Fruit fly (Drosophila melanogaster) whole organism, embryonic: ENCODE results near the gene Charon.

Experiments used
- ATbp ChIP-seq: fragments of 200-800 bp; sonication (Bioruptor generic); optimal IDR thresholded peaks from 2 replicates; lab custom pipeline; 2017; ENCODE audit warnings: missing biosample characterization, mild to moderate bottlenecking, missing genetic modification characterization, missing genetic modification reagents
- Abd-B ChIP-seq: fragments of 200-800 bp; sonication (Bioruptor generic); optimal IDR thresholded peaks from 2 replicates; lab custom pipeline; 2018; ENCODE audit warnings: missing biosample characterization, mild to moderate bottlenecking, missing genetic modification characterization, moderate library complexity
- Antp ChIP-seq: fragments of 200-800 bp; sonication (Bioruptor generic); optimal IDR thresholded peaks from 3 replicates; lab custom pipeline; 2016; ENCODE audit warnings: missing biosample characterization, missing genetic modification characterization
- CG10979 ChIP-seq: fragments of 200-800 bp; sonication (Bioruptor generic); optimal IDR thresholded peaks from 2 replicates; lab custom pipeline; 2018; ENCODE audit warnings: missing biosample characterization, mild to moderate bottlenecking, missing genetic modification characterization, moderate library complexity
- CG11456 ChIP-seq: fragments of 200-800 bp; sonication (Bioruptor generic); IDR thresholded peaks from 3 replicates; pipeline ENCODE4 v1.3.6; 2022; ENCODE audit warnings: missing biosample characterization, missing genetic modification characterization
- CG11504 ChIP-seq: fragments of 200-800 bp; sonication (Bioruptor generic); optimal IDR thresholded peaks from 3 replicates; lab custom pipeline; 2019; ENCODE audit warnings: missing biosample characterization, mild to moderate bottlenecking, missing genetic modification characterization, moderate library complexity
- CG12219 ChIP-seq: fragments of 200-800 bp; sonication (Bioruptor generic); optimal IDR thresholded peaks from 3 replicates; lab custom pipeline; 2018; ENCODE audit warnings: missing biosample characterization, mild to moderate bottlenecking, missing genetic modification characterization
- CG13424 ChIP-seq: fragments of 200-800 bp; sonication (Bioruptor generic); optimal IDR thresholded peaks from 2 replicates; lab custom pipeline; 2019; ENCODE audit warnings: missing biosample characterization, mild to moderate bottlenecking, missing genetic modification characterization, moderate library complexity
- CG14860 ChIP-seq: fragments of 200-800 bp; sonication (Bioruptor generic); IDR thresholded peaks from 3 replicates; pipeline ENCODE4 v1.3.6; 2022; ENCODE audit warnings: missing biosample characterization, missing genetic modification characterization; ENCODE audit not compliant: partially characterized antibody
- CG17186 ChIP-seq: fragments of 200-800 bp; sonication (Bioruptor generic); optimal IDR thresholded peaks from 3 replicates; lab custom pipeline; 2017; ENCODE audit warnings: missing biosample characterization, missing genetic modification reagents, missing genetic modification characterization
- CG17829 ChIP-seq: fragments of 200-800 bp; optimal IDR thresholded peaks from 2 replicates; lab custom pipeline; 2019; ENCODE audit warnings: missing biosample characterization, mild to moderate bottlenecking, missing genetic modification characterization, moderate library complexity
- CG18262 ChIP-seq: fragments of 200-800 bp; optimal IDR thresholded peaks from 3 replicates; lab custom pipeline; 2019; ENCODE audit warnings: missing biosample characterization, mild to moderate bottlenecking, missing genetic modification characterization, moderate library complexity
- CG2202 ChIP-seq: fragments of 200-800 bp; sonication (Bioruptor generic); optimal IDR thresholded peaks from 2 replicates; lab custom pipeline; 2018; ENCODE audit warnings: missing biosample characterization, mild to moderate bottlenecking, missing genetic modification characterization
- CG2712 ChIP-seq: fragments of 200-800 bp; optimal IDR thresholded peaks from 3 replicates; lab custom pipeline; 2019; ENCODE audit warnings: missing biosample characterization, mild to moderate bottlenecking, missing genetic modification characterization, moderate library complexity
- CG2889 ChIP-seq: fragments of 200-800 bp; sonication (Bioruptor generic); IDR thresholded peaks from 3 replicates; pipeline ENCODE4 v1.3.6; 2022; ENCODE audit warnings: missing biosample characterization, missing genetic modification characterization
- CG4282 ChIP-seq: fragments of 200-800 bp; sonication (Bioruptor generic); optimal IDR thresholded peaks from 2 replicates; lab custom pipeline; 2016; ENCODE audit warnings: missing biosample characterization, missing genetic modification characterization
- CG4424 ChIP-seq: fragments of 200-800 bp; sonication (Bioruptor generic); optimal IDR thresholded peaks from 3 replicates; lab custom pipeline; 2016; ENCODE audit warnings: missing biosample characterization, missing genetic modification characterization
- CG4707 ChIP-seq: fragments of 200-800 bp; sonication (Bioruptor generic); optimal IDR thresholded peaks from 2 replicates; lab custom pipeline; 2018; ENCODE audit warnings: missing biosample characterization, mild to moderate bottlenecking, missing genetic modification characterization, moderate library complexity
- CG6175 ChIP-seq: fragments of 200-800 bp; sonication (Bioruptor generic); IDR thresholded peaks from 3 replicates; pipeline ENCODE4 v1.3.6; 2022; ENCODE audit warnings: missing biosample characterization, missing genetic modification characterization
- CG7271 ChIP-seq: fragments of 200-800 bp; sonication (Bioruptor generic); optimal IDR thresholded peaks from 2 replicates; lab custom pipeline; 2018; ENCODE audit warnings: missing biosample characterization, mild to moderate bottlenecking, missing genetic modification characterization, moderate library complexity
- CG7839 ChIP-seq: fragments of 200-800 bp; sonication (Bioruptor generic); optimal IDR thresholded peaks from 3 replicates; lab custom pipeline; 2018; ENCODE audit warnings: missing biosample characterization, mild to moderate bottlenecking, missing genetic modification characterization, moderate library complexity
- CG7928 ChIP-seq: fragments of 200-800 bp; sonication (Bioruptor generic); optimal IDR thresholded peaks from 2 replicates; lab custom pipeline; 2017; ENCODE audit warnings: missing biosample characterization, mild to moderate bottlenecking, missing genetic modification characterization
- CG8359 ChIP-seq: fragments of 200-800 bp; sonication (Bioruptor generic); optimal IDR thresholded peaks from 2 replicates; lab custom pipeline; 2017; ENCODE audit warnings: missing biosample characterization, mild to moderate bottlenecking, missing genetic modification characterization, borderline replicate concordance
- CG9215 ChIP-seq: fragments of 200-800 bp; sonication (Bioruptor generic); IDR thresholded peaks from 2 replicates; pipeline ENCODE4 v1.3.6; 2022; ENCODE audit warnings: missing biosample characterization, missing genetic modification characterization
- Deaf1 ChIP-seq: fragments of 200-800 bp; optimal IDR thresholded peaks from 3 replicates; lab custom pipeline; 2019; ENCODE audit warnings: missing biosample characterization, mild to moderate bottlenecking, missing genetic modification characterization, moderate library complexity
- Kr ChIP-seq: fragments of 200-800 bp; sonication (Bioruptor generic); optimal IDR thresholded peaks from 2 replicates; lab custom pipeline; 2017; ENCODE audit warnings: missing biosample characterization, mild to moderate bottlenecking, missing genetic modification characterization
- Nf-YA ChIP-seq: fragments of 200-800 bp; sonication (Bioruptor generic); IDR thresholded peaks from 2 replicates; pipeline ENCODE4 v1.3.6; 2022; ENCODE audit warnings: missing biosample characterization, missing genetic modification characterization
- Nf-YB ChIP-seq: fragments of 200-800 bp; sonication (Bioruptor generic); optimal IDR thresholded peaks from 3 replicates; lab custom pipeline; 2019; ENCODE audit warnings: missing biosample characterization, mild to moderate bottlenecking, missing genetic modification characterization, moderate library complexity
- Opbp ChIP-seq: fragments of 200-800 bp; sonication (Bioruptor generic); IDR thresholded peaks from 3 replicates; pipeline ENCODE4 v1.3.6; 2022; ENCODE audit warnings: missing biosample characterization, missing genetic modification characterization; ENCODE audit not compliant: partially characterized antibody
- Pdp1 ChIP-seq, 2 experiments: fragments of 200-800 bp; sonication (Bioruptor generic); optimal IDR thresholded peaks; 3 replicates each; lab custom pipeline; 2016; ENCODE audit warnings: missing biosample characterization in 2 of 2, missing genetic modification characterization in 2 of 2, mild to moderate bottlenecking in 1 of 2, moderate library complexity in 1 of 2
- Sry-δ ChIP-seq: fragments of 200-800 bp; sonication (Bioruptor generic); optimal IDR thresholded peaks from 2 replicates; lab custom pipeline; 2016; ENCODE audit warnings: missing biosample characterization, missing genetic modification characterization
- Vsx1 ChIP-seq: fragments of 200-800 bp; sonication (Bioruptor generic); optimal IDR thresholded peaks from 2 replicates; lab custom pipeline; 2017; ENCODE audit warnings: missing biosample characterization, mild to moderate bottlenecking, missing genetic modification characterization, missing genetic modification reagents
- Xrp1 ChIP-seq: fragments of 200-800 bp; sonication (Bioruptor generic); IDR thresholded peaks from 2 replicates; pipeline ENCODE4 v1.3.6; 2022; ENCODE audit warnings: missing biosample characterization, missing genetic modification characterization
- btn ChIP-seq: fragments of 200-800 bp; sonication (Bioruptor generic); optimal IDR thresholded peaks from 2 replicates; lab custom pipeline; 2016; ENCODE audit warnings: missing biosample characterization, missing genetic modification characterization
- caup ChIP-seq: fragments of 200-800 bp; sonication (Bioruptor generic); optimal IDR thresholded peaks from 3 replicates; lab custom pipeline; 2017; ENCODE audit warnings: missing biosample characterization, mild to moderate bottlenecking, missing genetic modification characterization, moderate library complexity; ENCODE audit not compliant: severe bottlenecking
- ci ChIP-seq: fragments of 200-800 bp; sonication (Bioruptor generic); IDR thresholded peaks from 3 replicates; pipeline ENCODE4 v1.3.6; 2022; ENCODE audit warnings: missing biosample characterization, missing genetic modification characterization
- dati ChIP-seq: fragments of 200-800 bp; sonication (Bioruptor generic); IDR thresholded peaks from 2 replicates; pipeline ENCODE4 v1.3.6; 2022; ENCODE audit warnings: missing biosample characterization, missing genetic modification characterization
- dysf ChIP-seq: fragments of 200-800 bp; sonication (Bioruptor generic); IDR thresholded peaks from 3 replicates; pipeline ENCODE4 v1.3.6; 2022; ENCODE audit warnings: missing biosample characterization, missing genetic modification characterization
- en ChIP-seq: fragments of 200-800 bp; sonication (Bioruptor generic); optimal IDR thresholded peaks from 2 replicates; lab custom pipeline; 2016; ENCODE audit warnings: missing biosample characterization, missing genetic modification characterization
- ewg ChIP-seq: fragments of 200-800 bp; sonication (Bioruptor generic); optimal IDR thresholded peaks from 3 replicates; lab custom pipeline; 2017; ENCODE audit warnings: mild to moderate bottlenecking, missing biosample characterization, missing genetic modification reagents, missing genetic modification characterization
- knrl ChIP-seq: fragments of 200-800 bp; sonication (Bioruptor generic); IDR thresholded peaks from 3 replicates; pipeline ENCODE4 v1.3.6; 2022; ENCODE audit warnings: missing biosample characterization, missing genetic modification characterization; ENCODE audit not compliant: partially characterized antibody
- mirr ChIP-seq: fragments of 200-800 bp; sonication (Bioruptor generic); optimal IDR thresholded peaks from 3 replicates; lab custom pipeline; 2018; ENCODE audit warnings: missing biosample characterization, mild to moderate bottlenecking, missing genetic modification characterization
- odd ChIP-seq: fragments of 200-800 bp; sonication (Bioruptor generic); optimal IDR thresholded peaks from 2 replicates; lab custom pipeline; 2017; ENCODE audit warnings: missing biosample characterization, mild to moderate bottlenecking, missing genetic modification characterization
- phol ChIP-seq: fragments of 200-800 bp; sonication (Bioruptor generic); optimal IDR thresholded peaks from 3 replicates; lab custom pipeline; 2018; ENCODE audit warnings: missing biosample characterization, mild to moderate bottlenecking, missing genetic modification characterization, moderate library complexity
- pzg ChIP-seq: fragments of 200-800 bp; sonication (Bioruptor generic); optimal IDR thresholded peaks from 3 replicates; lab custom pipeline; 2018; ENCODE audit warnings: missing biosample characterization, mild to moderate bottlenecking, missing genetic modification characterization, moderate library complexity
- sd ChIP-seq: fragments of 200-800 bp; sonication (Bioruptor generic); optimal IDR thresholded peaks from 3 replicates; lab custom pipeline; 2018; ENCODE audit warnings: missing biosample characterization, mild to moderate bottlenecking, missing genetic modification characterization, moderate library complexity
- toy ChIP-seq: fragments of 200-800 bp; sonication (Bioruptor generic); IDR thresholded peaks from 2 replicates; pipeline ENCODE4 v1.3.6; 2022; ENCODE audit warnings: missing biosample characterization, missing genetic modification characterization
- vvl ChIP-seq: fragments of 200-800 bp; sonication (Bioruptor generic); IDR thresholded peaks from 2 replicates; pipeline ENCODE4 v1.3.6; 2022; ENCODE audit warnings: missing biosample characterization, missing genetic modification characterization
- zfh2 ChIP-seq: fragments of 200-800 bp; sonication (Bioruptor generic); optimal IDR thresholded peaks from 2 replicates; lab custom pipeline; 2016; ENCODE audit warnings: missing biosample characterization, missing genetic modification characterization

Gene Charon

DNA sequence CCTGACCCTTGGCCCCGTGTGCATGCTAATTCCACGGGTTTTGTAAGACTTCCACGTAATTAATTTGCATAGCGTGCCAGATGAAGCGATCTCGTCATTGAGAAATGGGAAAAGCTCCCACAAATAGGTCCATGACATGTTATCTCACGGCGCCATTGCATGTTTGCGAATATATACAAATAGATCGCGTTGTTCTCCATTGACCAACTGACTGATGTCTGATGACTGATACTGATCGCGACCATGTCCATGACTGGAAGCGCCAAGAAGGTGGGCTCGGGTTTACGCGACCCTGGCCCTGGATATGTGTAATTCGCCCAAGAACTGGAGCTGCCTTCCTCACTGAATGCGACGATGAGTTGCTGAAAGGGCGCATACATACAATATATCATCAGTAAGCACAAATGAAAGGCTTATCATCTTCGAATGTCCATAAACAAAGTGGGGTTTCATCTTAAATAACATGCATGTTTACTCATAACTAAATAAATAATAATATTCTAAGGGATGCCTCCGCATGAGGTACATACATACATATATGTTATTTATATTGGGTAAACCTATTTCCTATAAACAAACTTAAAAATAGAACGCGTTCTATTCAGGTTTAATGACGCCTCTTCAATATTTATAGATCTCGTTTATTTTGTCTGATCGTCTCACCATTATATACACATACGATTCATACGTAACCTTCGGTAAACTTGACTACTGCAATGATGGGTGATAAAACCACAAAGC, 49.4 kb downstream of the Charon start (continued):
- TF ChIP-seq odd (GFP tag; lab: Kevin White, UChicago): peak; percentile 20
- TF ChIP-seq CG6175 (GFP tag; lab: Robert Waterston, UW): no peak
- peak; percentile 22 for TF ChIP-seq phol
- peak; percentile 15; the same call in 1 of the 2 replicates for TF ChIP-seq vvl
- TF ChIP-seq Pdp1 (GFP tag; optimal IDR thresholded peaks at IDR 0.05; lab: Kevin White, UChicago): peak in 1 of 2 experiments; percentile 44
- TF ChIP-seq knrl (GFP tag; lab: Robert Waterston, UW): no peak
- TF ChIP-seq dati: no peak
- TF ChIP-seq dysf (GFP tag; lab: Robert Waterston, UW): no peak
- no peak for TF ChIP-seq pzg (GFP tag; lab: Kevin White, UChicago)
- no peak for TF ChIP-seq Kr
- TF ChIP-seq btn (GFP tag; lab: Kevin White, UChicago): no peak
- no peak for TF ChIP-seq Nf-YA (GFP tag; lab: Robert Waterston, UW)
- TF ChIP-seq CG14860 (GFP tag; lab: Robert Waterston, UW): no peak
- peak; percentile 29 for TF ChIP-seq Nf-YB
- TF ChIP-seq en (GFP tag; lab: Kevin White, UChicago): no peak
- peak; percentile 5 for TF ChIP-seq CG12219 (GFP tag; lab: Kevin White, UChicago)
- TF ChIP-seq Vsx1: peak; percentile 45
- TF ChIP-seq CG2889 (GFP tag; lab: Robert Waterston, UW): no peak
- TF ChIP-seq mirr (GFP tag; lab: Kevin White, UChicago): no peak
- TF ChIP-seq ewg (GFP tag; lab: Kevin White, UChicago): peak; percentile 24
- peak; percentile 55 for TF ChIP-seq CG4707 (GFP tag; lab: Kevin White, UChicago)
- TF ChIP-seq Abd-B (GFP tag; lab: Kevin White, UChicago): no peak
- TF ChIP-seq zfh2 (GFP tag; lab: Kevin White, UChicago): no peak
- TF ChIP-seq CG10979 (tag; lab: Kevin White, UChicago): peak; percentile 52
- peak; percentile 11 for TF ChIP-seq CG4424 (GFP tag; lab: Kevin White, UChicago)
- TF ChIP-seq Sry-δ (GFP tag; lab: Kevin White, UChicago): no peak
- no peak for TF ChIP-seq Antp (GFP tag; lab: Kevin White, UChicago)
- TF ChIP-seq caup: peak; percentile 19
- TF ChIP-seq toy: no peak
- TF ChIP-seq CG9215 (GFP tag; lab: Robert Waterston, UW): no peak
- TF ChIP-seq Xrp1: peak; percentile 81
- peak; percentile 14 for TF ChIP-seq CG17829 (tag; lab: Kevin White, UChicago)
- peak; percentile 37 for TF ChIP-seq CG7839 (tag; lab: Kevin White, UChicago)
- TF ChIP-seq Deaf1 (tag; lab: Kevin White, UChicago): no peak
- peak; percentile 56 for TF ChIP-seq CG2712 (tag; lab: Kevin White, UChicago)
- peak; percentile 76 for TF ChIP-seq CG2202 (tag; lab: Kevin White, UChicago)
- no peak for TF ChIP-seq Opbp (GFP tag; lab: Robert Waterston, UW)
- peak; percentile 10 for TF ChIP-seq sd (tag; lab: Kevin White, UChicago)
- TF ChIP-seq CG4282 (GFP tag; lab: Kevin White, UChicago): no peak
- TF ChIP-seq CG13424 (tag; lab: Kevin White, UChicago): peak; percentile 34
- TF ChIP-seq CG8359: peak; percentile 59
- peak; percentile 67 for TF ChIP-seq CG11504 (tag; lab: Kevin White, UChicago)
- no peak for TF ChIP-seq CG11456 (GFP tag; lab: Robert Waterston, UW)
- no peak for TF ChIP-seq CG7928 (GFP tag; lab: Kevin White, UChicago)
- TF ChIP-seq CG17186: peak; percentile 7
- TF ChIP-seq ci (GFP tag; lab: Robert Waterston, UW): no peak
- TF ChIP-seq ATbp (GFP tag; lab: Kevin White, UChicago): peak; percentile 86
- peak; percentile 68 for TF ChIP-seq CG18262
- TF ChIP-seq CG7271: peak; percentile 59
